Worm (Caenorhabditis elegans) whole organism, L1 larva: Measurements from ENCODE around the gene R01H2.1.
A peak's percentile ranks its signal among the peaks of the same experiment; 100 is the strongest.

ENCODE experiments used
- C04F5.9 ChIP-seq: sonication (generic microtip); optimal IDR thresholded peaks from 2 replicates; lab custom pipeline; 2016; ENCODE audit warnings: missing genetic modification characterization, missing compliant biosample characterization
- C34B4.2 ChIP-seq: sonication (generic microtip); optimal IDR thresholded peaks from 2 replicates; lab custom pipeline; 2017; ENCODE audit warnings: mild to moderate bottlenecking, missing genetic modification characterization, missing compliant biosample characterization
- Y116A8C.19 ChIP-seq: sonication (generic microtip); optimal IDR thresholded peaks from 2 replicates; lab custom pipeline; 2016; ENCODE audit warnings: missing compliant biosample characterization, missing genetic modification characterization, borderline replicate concordance
- alr-1 ChIP-seq: fragments of 200-800 bp; sonication (Bioruptor generic); optimal IDR thresholded peaks from 2 replicates; lab custom pipeline; 2018; ENCODE audit warnings: borderline replicate concordance, mild to moderate bottlenecking, missing genetic modification characterization, missing compliant biosample characterization
- ceh-63 ChIP-seq: fragments of 200-800 bp; sonication (Bioruptor generic); optimal IDR thresholded peaks from 2 replicates; lab custom pipeline; 2018; ENCODE audit warnings: mild to moderate bottlenecking, missing genetic modification characterization, missing compliant biosample characterization
- ceh-8 ChIP-seq: fragments of 200-800 bp; sonication (Bioruptor generic); optimal IDR thresholded peaks from 2 replicates; lab custom pipeline; 2018; ENCODE audit warnings: mild to moderate bottlenecking, missing genetic modification characterization, moderate library complexity, missing compliant biosample characterization
- ceh-88 ChIP-seq: fragments of 200-800 bp; sonication (Bioruptor generic); IDR thresholded peaks from 2 replicates; pipeline ENCODE4 v1.3.6; 2022; ENCODE audit warnings: missing genetic modification characterization, missing compliant biosample characterization
- ceh-90 ChIP-seq: sonication (generic microtip); optimal IDR thresholded peaks from 2 replicates; lab custom pipeline; 2016; ENCODE audit warnings: missing genetic modification characterization, missing compliant biosample characterization
- ces-1 ChIP-seq: fragments of 150-350 bp; optimal IDR thresholded peaks from 2 replicates; lab custom pipeline; 2014; ENCODE audit warnings: missing biosample characterization, missing genetic modification reagents, missing genetic modification characterization
- efl-1 ChIP-seq, 4 experiments: fragments of 150-350 bp; optimal IDR thresholded peaks in 3 of 4; peaks in 1 of 4; 1 replicate in 1 of 4; 2 replicates in 3 of 4; lab custom pipeline; 2014; ENCODE audit warnings: missing biosample characterization in 2 of 4, missing genetic modification characterization in 2 of 4, missing genetic modification reagents in 2 of 4
- elt-2 ChIP-seq: sonication (generic microtip); optimal IDR thresholded peaks from 2 replicates; lab custom pipeline; 2016; ENCODE audit warnings: missing genetic modification characterization, mild to moderate bottlenecking, inconsistent platforms, missing compliant biosample characterization, missing genetic modification reagents
- elt-3 ChIP-seq, 6 experiments: fragments of 150-350 bp in 1 of 6; sonication (generic microtip); optimal IDR thresholded peaks; 2 replicates each; lab custom pipeline; 2017 to 2018; ENCODE audit warnings: missing biosample characterization in 6 of 6, missing genetic modification characterization in 6 of 6, inconsistent platforms in 1 of 6
- fkh-10 ChIP-seq: sonication (generic microtip); optimal IDR thresholded peaks from 2 replicates; lab custom pipeline; 2017; ENCODE audit warnings: missing biosample characterization, missing genetic modification reagents, missing genetic modification characterization
- fkh-8 ChIP-seq: sonication (generic microtip); optimal IDR thresholded peaks from 2 replicates; lab custom pipeline; 2016; ENCODE audit warnings: mild to moderate bottlenecking, missing genetic modification characterization, missing compliant biosample characterization
- hlh-17 ChIP-seq: fragments of 200-800 bp; sonication (Bioruptor generic); optimal IDR thresholded peaks from 2 replicates; lab custom pipeline; 2018; ENCODE audit warnings: missing genetic modification characterization, mild to moderate bottlenecking, missing compliant biosample characterization, moderate library complexity, borderline replicate concordance
- hlh-4 ChIP-seq: sonication (generic microtip); optimal IDR thresholded peaks from 2 replicates; lab custom pipeline; 2016; ENCODE audit warnings: mild to moderate bottlenecking, missing genetic modification characterization, missing compliant biosample characterization
- jun-1 ChIP-seq: fragments of 150-350 bp; optimal IDR thresholded peaks from 2 replicates; lab custom pipeline; 2014; ENCODE audit warnings: missing biosample characterization, missing genetic modification reagents, missing genetic modification characterization
- lin-14 ChIP-seq: fragments of 200-800 bp; sonication (Bioruptor generic); optimal IDR thresholded peaks from 2 replicates; lab custom pipeline; 2018; ENCODE audit warnings: mild to moderate bottlenecking, missing genetic modification characterization, moderate library complexity, missing compliant biosample characterization
- lin-35 ChIP-seq, 2 experiments: fragments of 150-350 bp; optimal IDR thresholded peaks; 2 replicates each; lab custom pipeline; 2014; ENCODE audit warnings: missing biosample characterization in 2 of 2, missing genetic modification characterization in 2 of 2, missing genetic modification reagents in 2 of 2
- lir-3 ChIP-seq: sonication (generic microtip); optimal IDR thresholded peaks from 2 replicates; lab custom pipeline; 2016; ENCODE audit warnings: mild to moderate bottlenecking, missing genetic modification characterization, moderate library complexity, missing compliant biosample characterization; ENCODE audit not compliant: poor library complexity
- lsy-2 ChIP-seq, 2 experiments: fragments of 150-350 bp; optimal IDR thresholded peaks; 2 replicates each; lab custom pipeline; 2014; ENCODE audit warnings: missing biosample characterization in 2 of 2, missing genetic modification characterization in 2 of 2
- mab-9 ChIP-seq: fragments of 200-800 bp; sonication (Bioruptor generic); IDR thresholded peaks from 2 replicates; pipeline ENCODE4 v1.3.6; 2022; ENCODE audit warnings: missing genetic modification reagents, missing genetic modification characterization, missing compliant biosample characterization
- nhr-11 ChIP-seq: fragments of 150-350 bp; optimal IDR thresholded peaks from 2 replicates; lab custom pipeline; 2014; ENCODE audit warnings: missing biosample characterization, missing genetic modification characterization
- nhr-19 ChIP-seq: fragments of 200-800 bp; sonication (Bioruptor generic); conservative IDR thresholded peaks from 2 replicates; pipeline ENCODE4 v1.3.6; 2022; ENCODE audit warnings: missing genetic modification characterization, missing compliant biosample characterization
- nhr-20 ChIP-seq: sonication (generic microtip); optimal IDR thresholded peaks from 2 replicates; lab custom pipeline; 2016; ENCODE audit warnings: mild to moderate bottlenecking, missing genetic modification characterization, missing compliant biosample characterization
- nhr-47 ChIP-seq: sonication (generic microtip); optimal IDR thresholded peaks from 2 replicates; lab custom pipeline; 2016; ENCODE audit warnings: mild to moderate bottlenecking, missing genetic modification characterization, moderate library complexity, missing compliant biosample characterization
- nhr-71 ChIP-seq: sonication (generic microtip); optimal IDR thresholded peaks from 2 replicates; lab custom pipeline; 2016; ENCODE audit warnings: mild to moderate bottlenecking, missing genetic modification characterization, moderate library complexity, missing compliant biosample characterization
- nhr-84 ChIP-seq: sonication (generic microtip); optimal IDR thresholded peaks from 2 replicates; lab custom pipeline; 2017; ENCODE audit warnings: missing biosample characterization, missing genetic modification characterization
- nhr-85 ChIP-seq: sonication (generic microtip); peaks from one replicate; lab custom pipeline; 2016; ENCODE audit warnings: missing genetic modification characterization, inconsistent platforms, missing compliant biosample characterization
- pag-3 ChIP-seq: sonication (generic microtip); optimal IDR thresholded peaks from 2 replicates; lab custom pipeline; 2017; ENCODE audit warnings: missing genetic modification characterization, mild to moderate bottlenecking, missing compliant biosample characterization, antibody characterized with exemption, borderline replicate concordance; ENCODE audit not compliant: insufficient read depth
- pax-3 ChIP-seq: fragments of 200-800 bp; sonication (Bioruptor generic); optimal IDR thresholded peaks from 2 replicates; lab custom pipeline; 2018; ENCODE audit warnings: mild to moderate bottlenecking, missing genetic modification characterization, moderate library complexity, missing compliant biosample characterization
- skn-1 ChIP-seq: fragments of 150-350 bp; optimal IDR thresholded peaks from 2 replicates; lab custom pipeline; 2014; ENCODE audit warnings: missing biosample characterization, missing genetic modification characterization
- snpc-4 ChIP-seq: fragments of 150-350 bp; optimal IDR thresholded peaks from 2 replicates; lab custom pipeline; 2014; ENCODE audit warnings: missing biosample characterization, missing genetic modification characterization
- snu-23 ChIP-seq: sonication (generic microtip); optimal IDR thresholded peaks from 2 replicates; lab custom pipeline; 2016; ENCODE audit warnings: missing genetic modification characterization, missing compliant biosample characterization
- sox-4 ChIP-seq: sonication (generic microtip); optimal IDR thresholded peaks from 2 replicates; lab custom pipeline; 2016; ENCODE audit warnings: missing genetic modification characterization, missing compliant biosample characterization
- sup-37 ChIP-seq: fragments of 200-800 bp; sonication (Bioruptor generic); optimal IDR thresholded peaks from 2 replicates; lab custom pipeline; 2018; ENCODE audit warnings: mild to moderate bottlenecking, missing genetic modification characterization, missing compliant biosample characterization
- swsn-7 ChIP-seq: sonication (generic microtip); optimal IDR thresholded peaks from 2 replicates; lab custom pipeline; 2016; ENCODE audit warnings: missing genetic modification characterization, missing compliant biosample characterization
- unc-30 ChIP-seq: sonication (generic microtip); optimal IDR thresholded peaks from 2 replicates; lab custom pipeline; 2017; ENCODE audit warnings: missing biosample characterization, missing genetic modification characterization
- unc-62 ChIP-seq: fragments of 150-350 bp; optimal IDR thresholded peaks from 2 replicates; lab custom pipeline; 2014; ENCODE audit warnings: missing biosample characterization, missing genetic modification reagents, missing genetic modification characterization
- unc-86 ChIP-seq: sonication (generic microtip); optimal IDR thresholded peaks from 2 replicates; lab custom pipeline; 2016; ENCODE audit warnings: missing genetic modification characterization, missing compliant biosample characterization
- unc-98 ChIP-seq: fragments of 200-800 bp; sonication (Bioruptor generic); IDR thresholded peaks from 2 replicates; pipeline ENCODE4 v1.3.6; 2022; ENCODE audit warnings: missing genetic modification characterization, missing compliant biosample characterization
- xbp-1 ChIP-seq: sonication (generic microtip); optimal IDR thresholded peaks from 2 replicates; lab custom pipeline; 2016; ENCODE audit warnings: missing genetic modification characterization, missing compliant biosample characterization

R01H2.1 gene

DNA sequence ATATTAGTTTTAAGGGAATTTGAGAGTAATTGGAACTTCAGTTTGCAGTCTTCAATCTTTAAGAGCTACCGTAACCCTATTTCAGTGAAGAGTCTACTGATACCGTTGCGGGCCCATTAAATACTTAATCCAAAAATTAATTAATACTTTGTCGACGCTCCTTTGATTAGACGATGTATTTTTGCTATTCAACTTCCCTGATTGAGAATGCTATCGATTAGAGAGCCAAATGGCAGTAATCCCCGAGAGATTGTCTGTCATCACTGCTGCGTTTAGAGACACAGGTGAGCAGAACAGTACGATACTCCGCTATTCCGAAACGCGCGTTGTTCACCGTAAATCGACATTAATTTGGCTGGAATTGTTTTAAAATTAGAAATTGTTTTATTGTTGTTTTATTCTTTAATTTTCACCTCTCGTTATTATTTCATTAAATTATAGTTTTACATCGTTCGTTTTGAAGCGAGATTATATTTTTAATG is 41.5 kb upstream of the R01H2.1 start, which contains the start of gene rfl-1 (continued):
- peak; percentile 77 to 79 for TF ChIP-seq efl-1 (optimal IDR thresholded peaks at IDR 0.05; lab: Kevin White, UChicago)
- TF ChIP-seq efl-1 (GFP tag; optimal IDR thresholded peaks at IDR 0.05 in 1 of 2; lab: Kevin White, UChicago) = peak; percentile 74 to 96
- no peak for TF ChIP-seq elt-2 (tag; lab: Kevin White, UChicago)
- TF ChIP-seq hlh-4 (tag; lab: Kevin White, UChicago) = no peak
- peak; percentile 41 for TF ChIP-seq nhr-85 (tag; lab: Kevin White, UChicago)
- no peak for TF ChIP-seq ces-1 (GFP tag; lab: Kevin White, UChicago)
- TF ChIP-seq skn-1 (tag; lab: Kevin White, UChicago) = peak; percentile 33
- peak; percentile 20 for TF ChIP-seq lir-3
- TF ChIP-seq ceh-88 = no peak
- TF ChIP-seq ceh-90 (tag; lab: Kevin White, UChicago) = no peak
- no peak for TF ChIP-seq nhr-11
- no peak for TF ChIP-seq pax-3 (tag; lab: Kevin White, UChicago)

DNA sequence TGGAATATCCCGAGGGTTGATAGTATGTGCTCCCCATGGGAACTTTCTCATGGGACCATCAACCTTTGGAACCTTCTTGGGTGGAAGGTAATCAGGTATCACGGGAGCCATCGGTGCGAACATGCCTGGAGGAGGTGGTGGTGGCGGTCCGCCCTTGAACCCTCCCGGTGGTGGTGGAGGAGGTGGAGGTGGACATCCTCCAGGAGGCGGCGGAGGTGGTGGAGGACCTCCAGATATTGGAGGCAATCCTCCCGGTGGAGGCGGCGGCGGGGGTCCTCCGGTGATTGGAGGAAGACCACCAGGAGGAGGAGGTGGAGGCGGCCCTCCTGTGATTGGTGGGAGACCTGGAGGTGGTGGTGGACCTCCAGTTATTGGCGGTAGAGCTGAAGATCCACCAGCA is 36.8 kb upstream of the R01H2.1 start:
- peak; percentile 80 for TF ChIP-seq ceh-8 (GFP tag; lab: Kevin White, UChicago)
- TF ChIP-seq efl-1 (optimal IDR thresholded peaks at IDR 0.05; lab: Kevin White, UChicago) = no peak
- peak in 1 of 2 experiments; percentile 86 for TF ChIP-seq efl-1 (GFP tag; optimal IDR thresholded peaks at IDR 0.05 in 1 of 2; lab: Kevin White, UChicago)
- no peak for TF ChIP-seq nhr-84

DNA sequence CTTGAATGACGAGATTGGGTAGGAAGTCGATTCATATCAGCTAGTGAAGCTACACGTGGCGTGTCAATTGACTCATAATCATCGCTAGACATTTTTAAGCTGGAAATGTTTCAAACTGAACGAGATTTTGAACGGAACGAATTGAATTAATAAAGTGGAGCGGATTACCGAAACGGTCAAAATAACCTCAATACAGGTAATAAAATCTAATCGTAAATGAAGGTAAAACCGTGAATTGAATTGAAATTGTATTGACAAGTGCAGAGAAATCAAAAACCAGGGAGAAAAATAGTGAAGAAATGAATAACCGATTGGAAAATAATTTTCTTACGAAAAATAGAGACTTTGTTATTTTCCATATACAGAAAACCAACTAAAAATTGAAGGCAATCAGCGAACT is 33.6 kb upstream of the R01H2.1 start, which contains the start of gene cyk-1:
Gene cyk-1 (minus strand): TSS at position 101 of the 400 bp plus-strand sequence.
- TF ChIP-seq nhr-71 (tag; lab: Kevin White, UChicago) = no peak
- TF ChIP-seq fkh-8 (tag; lab: Kevin White, UChicago) = no peak
- TF ChIP-seq, all 84 proteins: peak for 0

DNA sequence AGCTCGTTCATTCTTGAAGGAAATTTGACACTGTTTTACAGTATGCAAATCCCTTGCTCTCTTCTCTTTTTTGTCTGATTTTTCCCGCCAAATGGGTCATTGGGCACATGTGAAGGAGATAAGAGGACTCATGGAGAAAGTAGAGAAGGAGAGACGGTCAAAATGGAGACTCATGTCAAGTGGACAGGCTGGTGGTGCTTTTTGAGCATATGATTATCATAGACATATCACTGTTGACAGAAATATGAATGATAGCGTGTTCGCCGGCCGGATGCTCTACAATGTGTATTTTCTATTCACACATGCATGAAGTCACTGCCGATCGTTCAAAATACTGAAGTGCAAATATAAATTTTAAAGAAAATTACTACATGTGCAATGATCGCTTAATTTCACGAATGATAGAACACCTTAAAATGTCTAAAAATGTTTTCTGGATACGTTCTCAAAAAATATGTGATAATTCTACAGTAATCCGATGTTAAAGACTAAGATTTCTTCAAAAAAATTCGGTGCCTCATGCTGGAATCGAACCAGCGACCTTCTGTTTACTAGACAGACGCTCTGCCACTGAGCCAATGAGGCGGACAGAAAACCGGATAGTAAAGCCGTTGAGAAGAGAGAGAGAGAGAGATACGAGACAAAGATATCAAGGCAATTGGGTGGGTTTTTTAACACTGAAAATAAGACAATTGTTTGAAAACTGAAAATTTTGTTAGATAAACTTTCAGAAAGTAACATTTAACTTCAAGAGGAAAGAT is 32.5 kb upstream of the R01H2.1 start:
- no peak for TF ChIP-seq sox-4 (tag; lab: Kevin White, UChicago)
- TF ChIP-seq swsn-7 (tag; lab: Kevin White, UChicago) = peak; percentile 41
- no peak for TF ChIP-seq C04F5.9
- TF ChIP-seq fkh-10 (GFP tag; lab: Kevin White, UChicago) = no peak
- TF ChIP-seq sup-37 (GFP tag; lab: Kevin White, UChicago) = no peak
- TF ChIP-seq nhr-20 (tag; lab: Kevin White, UChicago) = peak; percentile 33
- no peak for TF ChIP-seq nhr-84
- peak; percentile 51 for TF ChIP-seq fkh-8 (tag; lab: Kevin White, UChicago)
- peak; percentile 15 for TF ChIP-seq pax-3 (tag; lab: Kevin White, UChicago)
- TF ChIP-seq unc-98 (GFP tag; lab: Robert Waterston, UW) = no peak
- no peak for TF ChIP-seq C34B4.2 (tag; lab: Kevin White, UChicago)
- no peak for TF ChIP-seq pag-3 (tag; lab: Kevin White, UChicago)
- TF ChIP-seq elt-3 (tag; optimal IDR thresholded peaks at IDR 0.05; lab: Kevin White, UChicago) = peak in 1 of 6 experiments; percentile 1
- TF ChIP-seq lin-14 (GFP tag; lab: Kevin White, UChicago) = peak; percentile 15
- TF ChIP-seq nhr-47 = peak; percentile 53
- TF ChIP-seq hlh-17 (GFP tag; lab: Kevin White, UChicago) = no peak
- TF ChIP-seq snpc-4 (tag; lab: Kevin White, UChicago) = peak; percentile 85
- TF ChIP-seq alr-1 (tag; lab: Kevin White, UChicago) = no peak
- peak; percentile 30 to 57 for TF ChIP-seq lin-35 (GFP tag; optimal IDR thresholded peaks at IDR 0.05; lab: Kevin White, UChicago)
- no peak for TF ChIP-seq ceh-63 (GFP tag; lab: Kevin White, UChicago)
- no peak for TF ChIP-seq ceh-8 (GFP tag; lab: Kevin White, UChicago)
- TF ChIP-seq jun-1 (tag; lab: Kevin White, UChicago) = no peak
- TF ChIP-seq unc-86 (tag; lab: Kevin White, UChicago) = no peak
- no peak for TF ChIP-seq mab-9
- peak; percentile 59 for TF ChIP-seq nhr-19 (GFP tag; lab: Robert Waterston, UW)
- peak; percentile 60 to 63 for TF ChIP-seq lsy-2 (tag; optimal IDR thresholded peaks at IDR 0.05; lab: Kevin White, UChicago)
- no peak for TF ChIP-seq ceh-88
- no peak for TF ChIP-seq Y116A8C.19 (tag; lab: Kevin White, UChicago)
- peak; percentile 65 for TF ChIP-seq snu-23 (GFP tag; lab: Kevin White, UChicago)
- peak; percentile 16 for TF ChIP-seq xbp-1 (tag; lab: Kevin White, UChicago)
- no peak for TF ChIP-seq unc-62 (GFP tag; lab: Kevin White, UChicago)
- no peak for TF ChIP-seq unc-30 (tag; lab: Kevin White, UChicago)
- peak; percentile 21 for TF ChIP-seq elt-2 (tag; lab: Kevin White, UChicago)
- TF ChIP-seq nhr-85 (tag; lab: Kevin White, UChicago) = no peak
